Worm (Caenorhabditis elegans) whole organism, mixed stage, embryonic: Measurements from ENCODE around the gene cht-6.

Experiments used
- drap-1 ChIP-seq: fragments of 200-800 bp; sonication (Bioruptor generic); optimal IDR thresholded peaks from 3 replicates; lab custom pipeline; 2018; ENCODE audit warnings: mild to moderate bottlenecking, missing genetic modification characterization, missing compliant biosample characterization
- elt-3 ChIP-seq: fragments of 150-350 bp; optimal IDR thresholded peaks from 2 replicates; lab custom pipeline; 2014; ENCODE audit warnings: missing biosample characterization, missing genetic modification characterization
- lin-13 ChIP-seq: fragments of 150-350 bp; optimal IDR thresholded peaks from 2 replicates; lab custom pipeline; 2014; ENCODE audit warnings: missing biosample characterization, missing genetic modification characterization
- nhr-237 ChIP-seq: fragments of 150-350 bp; optimal IDR thresholded peaks from 2 replicates; lab custom pipeline; 2014; ENCODE audit warnings: missing biosample characterization, missing genetic modification characterization
- nhr-76 ChIP-seq: sonication (generic microtip); optimal IDR thresholded peaks from 2 replicates; lab custom pipeline; 2017; ENCODE audit warnings: missing biosample characterization, missing genetic modification characterization
- snpc-4 ChIP-seq: fragments of 150-350 bp; optimal IDR thresholded peaks from 2 replicates; lab custom pipeline; 2014; ENCODE audit warnings: missing biosample characterization, missing genetic modification characterization
- unc-62 ChIP-seq: fragments of 150-350 bp; optimal IDR thresholded peaks from 2 replicates; lab custom pipeline; 2014; ENCODE audit warnings: missing biosample characterization, missing genetic modification reagents, missing genetic modification characterization

DNA sequence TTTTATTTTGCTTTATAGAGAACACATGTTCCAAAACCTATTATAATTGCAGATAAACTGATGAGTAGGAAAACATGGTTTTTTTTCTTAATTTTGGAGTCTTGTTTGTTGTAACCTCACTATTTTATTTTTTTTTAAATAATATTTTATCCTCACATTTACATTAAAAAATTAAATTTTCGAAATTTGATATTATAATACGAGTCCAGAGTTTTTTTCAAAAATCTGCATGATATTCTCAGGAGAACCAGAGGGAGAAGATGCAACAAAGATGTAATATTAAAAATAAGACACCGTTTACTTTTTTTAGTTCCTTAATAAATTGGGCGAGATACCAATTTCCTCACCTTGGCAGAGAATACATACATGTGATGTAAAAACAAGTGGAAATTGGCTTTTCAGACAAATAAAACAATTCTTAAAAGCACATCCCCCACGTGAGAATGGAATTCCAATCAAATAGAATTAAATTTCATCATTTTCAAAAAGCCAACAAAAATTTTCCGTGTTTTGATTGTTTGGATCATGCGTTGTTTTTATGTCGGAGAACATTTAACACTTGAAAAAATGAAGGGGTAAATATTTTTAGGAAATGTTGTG is 29.0 kb upstream of the cht-6 start:
- TF ChIP-seq elt-3 (tag; lab: Kevin White, UChicago) (no peak), lin-13 (tag; lab: Kevin White, UChicago) (no peak), drap-1 (GFP tag; lab: Kevin White, UChicago) (no peak), unc-62 (GFP tag; lab: Kevin White, UChicago) (no peak), nhr-237 (tag; lab: Kevin White, UChicago) (no peak), nhr-76 (tag; lab: Kevin White, UChicago) (no peak), snpc-4 (tag; lab: Kevin White, UChicago) (no peak)
